Fruit fly (Drosophila melanogaster) whole organism, embryonic: ENCODE measurements around the gene CG11980.

ENCODE experiments used
- Blimp-1 ChIP-seq: fragments of 200-800 bp; sonication (Bioruptor generic); optimal IDR thresholded peaks from 3 replicates; lab custom pipeline; 2018; ENCODE audit warnings: missing biosample characterization, missing genetic modification characterization, mild to moderate bottlenecking, moderate library complexity, missing genetic modification reagents
- CG14441 ChIP-seq: fragments of 200-800 bp; sonication (Bioruptor generic); IDR thresholded peaks from 2 replicates; pipeline ENCODE4 v1.3.6; 2022; ENCODE audit warnings: missing biosample characterization, missing genetic modification characterization
- CG15011 ChIP-seq: fragments of 200-800 bp; sonication (Bioruptor generic); optimal IDR thresholded peaks from 3 replicates; lab custom pipeline; 2018; ENCODE audit warnings: missing biosample characterization, mild to moderate bottlenecking, missing genetic modification characterization
- CG15514 ChIP-seq: fragments of 200-800 bp; sonication (Bioruptor generic); optimal IDR thresholded peaks from 3 replicates; lab custom pipeline; 2017; ENCODE audit warnings: missing biosample characterization, missing genetic modification characterization, mild to moderate bottlenecking, moderate library complexity, missing genetic modification reagents
- CG1832 ChIP-seq: fragments of 200-800 bp; sonication (Bioruptor generic); optimal IDR thresholded peaks from 2 replicates; lab custom pipeline; 2017; ENCODE audit warnings: missing biosample characterization, mild to moderate bottlenecking, missing genetic modification characterization, inconsistent platforms
- CG2199 ChIP-seq: fragments of 200-800 bp; sonication (Bioruptor generic); IDR thresholded peaks from 3 replicates; pipeline ENCODE4 v1.3.6; 2022; ENCODE audit warnings: missing biosample characterization, missing genetic modification characterization
- CG32767 ChIP-seq: fragments of 200-800 bp; sonication (Bioruptor generic); IDR thresholded peaks from 2 replicates; pipeline ENCODE4 v1.3.6; 2022; ENCODE audit warnings: missing biosample characterization, missing genetic modification characterization
- CG33213 ChIP-seq: fragments of 200-800 bp; sonication (Bioruptor generic); optimal IDR thresholded peaks from 3 replicates; lab custom pipeline; 2016; ENCODE audit warnings: missing biosample characterization, missing genetic modification characterization
- CG5953 ChIP-seq: fragments of 200-800 bp; sonication (Bioruptor generic); IDR thresholded peaks from 2 replicates; pipeline ENCODE4 v1.3.6; 2022; ENCODE audit warnings: missing biosample characterization, missing genetic modification characterization
- CG7987 ChIP-seq: fragments of 200-800 bp; sonication (Bioruptor generic); optimal IDR thresholded peaks from 2 replicates; lab custom pipeline; 2018; ENCODE audit warnings: missing biosample characterization, mild to moderate bottlenecking, missing genetic modification characterization, moderate library complexity
- CG8924 ChIP-seq: fragments of 200-800 bp; optimal IDR thresholded peaks from 3 replicates; lab custom pipeline; 2019; ENCODE audit warnings: missing biosample characterization, mild to moderate bottlenecking, missing genetic modification characterization, moderate library complexity
- CG9876 ChIP-seq: fragments of 200-800 bp; sonication (Bioruptor generic); optimal IDR thresholded peaks from 2 replicates; lab custom pipeline; 2016; ENCODE audit warnings: missing biosample characterization, missing genetic modification characterization
- CoRest ChIP-seq: fragments of 200-800 bp; sonication (Bioruptor generic); optimal IDR thresholded peaks from 3 replicates; lab custom pipeline; 2018; ENCODE audit warnings: missing biosample characterization, mild to moderate bottlenecking, missing genetic modification characterization, moderate library complexity
- D ChIP-seq, 2 experiments: fragments of 200-800 bp in 1 of 2; fragments of >200 bp in 1 of 2; sonication (Bioruptor generic) in 1 of 2; optimal IDR thresholded peaks; 2 replicates in 1 of 2; 3 replicates in 1 of 2; lab custom pipeline; 2017; ENCODE audit warnings: mild to moderate bottlenecking in 1 of 2, missing biosample characterization in 1 of 2, missing genetic modification characterization in 1 of 2, missing genetic modification reagents in 1 of 2
- Dll ChIP-seq: fragments of 200-800 bp; sonication (Bioruptor generic); IDR thresholded peaks from 4 replicates; pipeline ENCODE4 v1.3.6; 2022; ENCODE audit warnings: missing biosample characterization, missing genetic modification characterization; ENCODE audit not compliant: partially characterized antibody
- Dp ChIP-seq: fragments of 200-800 bp; sonication (Bioruptor generic); optimal IDR thresholded peaks from 2 replicates; lab custom pipeline; 2018; ENCODE audit warnings: missing biosample characterization, mild to moderate bottlenecking, missing genetic modification characterization, moderate library complexity
- Max ChIP-seq: fragments of 200-800 bp; sonication (Bioruptor generic); optimal IDR thresholded peaks from 2 replicates; lab custom pipeline; 2016; ENCODE audit warnings: missing biosample characterization, mild to moderate bottlenecking, missing genetic modification characterization
- Mrtf ChIP-seq: fragments of 200-800 bp; sonication (Bioruptor generic); IDR thresholded peaks from 3 replicates; pipeline ENCODE4 v1.3.6; 2022; ENCODE audit warnings: missing biosample characterization, missing genetic modification characterization
- Ptx1 ChIP-seq: fragments of 200-800 bp; sonication (Bioruptor generic); IDR thresholded peaks from 2 replicates; pipeline ENCODE4 v1.3.6; 2022; ENCODE audit warnings: missing biosample characterization, missing genetic modification characterization
- Rfx ChIP-seq: fragments of 200-800 bp; sonication (Bioruptor generic); IDR thresholded peaks from 2 replicates; pipeline ENCODE4 v1.3.6; 2022; ENCODE audit warnings: missing biosample characterization, missing genetic modification characterization
- Side ChIP-seq: fragments of 200-800 bp; sonication (Bioruptor generic); optimal IDR thresholded peaks from 2 replicates; lab custom pipeline; 2016; ENCODE audit warnings: missing biosample characterization, missing genetic modification characterization
- Sry-δ ChIP-seq: fragments of 200-800 bp; sonication (Bioruptor generic); optimal IDR thresholded peaks from 2 replicates; lab custom pipeline; 2016; ENCODE audit warnings: missing biosample characterization, missing genetic modification characterization
- YL-1 ChIP-seq: fragments of 200-800 bp; sonication (Bioruptor generic); optimal IDR thresholded peaks from 3 replicates; lab custom pipeline; 2017; ENCODE audit warnings: missing biosample characterization, mild to moderate bottlenecking, missing genetic modification characterization
- abd-A ChIP-seq: fragments of 200-800 bp; sonication (Bioruptor generic); optimal IDR thresholded peaks from 3 replicates; lab custom pipeline; 2019; ENCODE audit warnings: missing biosample characterization, mild to moderate bottlenecking, missing genetic modification characterization, moderate library complexity
- ac ChIP-seq: fragments of 200-800 bp; sonication (Bioruptor generic); optimal IDR thresholded peaks from 3 replicates; lab custom pipeline; 2017; ENCODE audit warnings: missing biosample characterization, mild to moderate bottlenecking, missing genetic modification characterization
- ase ChIP-seq: fragments of 200-800 bp; sonication (Bioruptor generic); IDR thresholded peaks from 3 replicates; pipeline ENCODE4 v1.3.6; 2022; ENCODE audit warnings: missing biosample characterization, missing genetic modification characterization
- az2 ChIP-seq: fragments of 200-800 bp; sonication (Bioruptor generic); optimal IDR thresholded peaks from 3 replicates; lab custom pipeline; 2016; ENCODE audit warnings: missing biosample characterization, missing genetic modification characterization
- cad ChIP-seq: fragments of >200 bp; optimal IDR thresholded peaks from 2 replicates; lab custom pipeline; 2017; ENCODE audit warnings: missing biosample characterization, missing genetic modification characterization
- dysf ChIP-seq: fragments of 200-800 bp; sonication (Bioruptor generic); IDR thresholded peaks from 3 replicates; pipeline ENCODE4 v1.3.6; 2022; ENCODE audit warnings: missing biosample characterization, missing genetic modification characterization
- ftz-f1 ChIP-seq: fragments of 200-800 bp; sonication (Bioruptor generic); optimal IDR thresholded peaks from 2 replicates; lab custom pipeline; 2016; ENCODE audit warnings: missing biosample characterization, missing genetic modification characterization
- gro ChIP-seq: fragments of 200-800 bp; sonication (Bioruptor generic); optimal IDR thresholded peaks from 2 replicates; lab custom pipeline; 2016; ENCODE audit warnings: missing biosample characterization, missing genetic modification characterization
- inv ChIP-seq: fragments of 200-800 bp; sonication (Bioruptor generic); IDR thresholded peaks from 2 replicates; pipeline ENCODE4 v1.3.6; 2022; ENCODE audit warnings: missing biosample characterization, missing genetic modification characterization; ENCODE audit not compliant: partially characterized antibody
- klu ChIP-seq: fragments of 200-800 bp; sonication (Bioruptor generic); IDR thresholded peaks from 2 replicates; pipeline ENCODE4 v1.3.6; 2022; ENCODE audit warnings: missing biosample characterization, missing genetic modification characterization
- lilli ChIP-seq: fragments of 200-800 bp; sonication (Bioruptor generic); optimal IDR thresholded peaks from 3 replicates; lab custom pipeline; 2016; ENCODE audit warnings: missing biosample characterization, missing genetic modification characterization
- mld ChIP-seq: fragments of 200-800 bp; sonication (Bioruptor generic); IDR thresholded peaks from 3 replicates; pipeline ENCODE4 v1.3.6; 2022; ENCODE audit warnings: missing biosample characterization, missing genetic modification characterization; ENCODE audit not compliant: partially characterized antibody
- nmo ChIP-seq: fragments of 200-800 bp; sonication (Bioruptor generic); optimal IDR thresholded peaks from 2 replicates; lab custom pipeline; 2018; ENCODE audit warnings: missing biosample characterization, mild to moderate bottlenecking, missing genetic modification characterization, moderate library complexity
- otp ChIP-seq: fragments of 200-800 bp; sonication (Bioruptor generic); IDR thresholded peaks from 3 replicates; pipeline ENCODE4, ENCODE4 v1.3.6; 2022; ENCODE audit warnings: missing biosample characterization, missing genetic modification characterization
- pho ChIP-seq: fragments of 200-800 bp; sonication (Bioruptor generic); optimal IDR thresholded peaks from 2 replicates; lab custom pipeline; 2016; ENCODE audit warnings: missing biosample characterization, missing genetic modification characterization
- pita ChIP-seq: fragments of 200-800 bp; sonication (Bioruptor generic); optimal IDR thresholded peaks from 2 replicates; lab custom pipeline; 2017; ENCODE audit warnings: missing biosample characterization, mild to moderate bottlenecking, missing genetic modification characterization
- pum ChIP-seq: fragments of 200-800 bp; sonication (Bioruptor generic); optimal IDR thresholded peaks from 2 replicates; lab custom pipeline; 2016; ENCODE audit warnings: missing biosample characterization, missing genetic modification characterization
- row ChIP-seq: fragments of 200-800 bp; sonication (Bioruptor generic); IDR thresholded peaks from 3 replicates; pipeline ENCODE4 v1.3.6; 2022; ENCODE audit warnings: missing biosample characterization, missing genetic modification characterization
- sc ChIP-seq, 3 experiments: fragments of >200 bp in 2 of 3; fragments of 200-800 bp in 1 of 3; sonication (Bioruptor generic) in 1 of 3; optimal IDR thresholded peaks; 2 replicates in 2 of 3; 3 replicates in 1 of 3; lab custom pipeline; 2017; ENCODE audit warnings: mild to moderate bottlenecking in 1 of 3, missing biosample characterization in 1 of 3, missing genetic modification characterization in 1 of 3, missing genetic modification reagents in 1 of 3
- scrt ChIP-seq: fragments of 200-800 bp; sonication (Bioruptor generic); optimal IDR thresholded peaks from 2 replicates; lab custom pipeline; 2018; ENCODE audit warnings: missing biosample characterization, mild to moderate bottlenecking, missing genetic modification characterization, moderate library complexity
- sisA ChIP-seq: fragments of 200-800 bp; sonication (Bioruptor generic); IDR thresholded peaks from 2 replicates; pipeline ENCODE4 v1.3.6; 2022; ENCODE audit warnings: missing biosample characterization, missing genetic modification characterization
- slou ChIP-seq: fragments of 200-800 bp; sonication (Bioruptor generic); optimal IDR thresholded peaks from 3 replicates; lab custom pipeline; 2016; ENCODE audit warnings: missing biosample characterization, missing genetic modification characterization
- tgo ChIP-seq: fragments of 200-800 bp; sonication (Bioruptor generic); IDR thresholded peaks from 3 replicates; pipeline ENCODE4 v1.3.6; 2022; ENCODE audit warnings: missing biosample characterization, missing genetic modification characterization
- tin ChIP-seq: fragments of 200-800 bp; sonication (Bioruptor generic); optimal IDR thresholded peaks from 3 replicates; lab custom pipeline; 2016; ENCODE audit warnings: missing biosample characterization, missing genetic modification characterization
- ttk ChIP-seq: fragments of 200-800 bp; sonication (Bioruptor generic); IDR thresholded peaks from 2 replicates; pipeline ENCODE4 v2.1.2; 2022; ENCODE audit warnings: missing biosample characterization, missing genetic modification characterization
- tx ChIP-seq: fragments of 200-800 bp; sonication (Bioruptor generic); optimal IDR thresholded peaks from 2 replicates; lab custom pipeline; 2016; ENCODE audit warnings: missing biosample characterization, missing genetic modification characterization
- wdn ChIP-seq: fragments of 200-800 bp; sonication (Bioruptor generic); IDR thresholded peaks from 2 replicates; pipeline ENCODE4 v1.3.6; 2022; ENCODE audit warnings: missing biosample characterization, missing genetic modification characterization

The CG11980 gene

DNA sequence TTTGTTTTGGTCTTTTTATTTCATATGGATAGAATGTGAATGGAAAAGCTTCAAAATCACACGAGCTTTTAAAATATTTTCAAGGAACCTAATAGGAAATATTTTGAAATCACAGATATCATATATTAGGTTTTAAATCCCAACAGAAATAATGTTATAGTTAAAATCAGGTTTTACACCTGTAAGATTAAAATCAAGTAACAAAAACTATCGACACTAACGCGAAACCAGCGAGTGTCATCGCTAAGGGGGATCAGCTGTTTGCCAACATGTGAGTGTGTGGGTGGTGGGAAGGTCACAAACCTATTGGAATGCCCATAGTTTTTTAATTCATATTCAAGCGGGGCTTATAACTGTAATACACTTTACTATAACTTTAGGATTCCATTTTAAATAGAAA lies 34.8 kb downstream of the CG11980 start, which contains the start of gene hyx (continued):
- TF ChIP-seq Sry-δ (peak; percentile 90), CG14441 (GFP tag; lab: Robert Waterston, UW) (0 out of 2 replicates have a peak, but pooled peaks have one; percentile 29), CG15514 (GFP tag; lab: Kevin White, UChicago) (peak; percentile 57), dysf (GFP tag; lab: Robert Waterston, UW) (0 out of 3 replicates have a peak, but pooled peaks have one; percentile 28), CG5953 (no peak), ase (GFP tag; lab: Robert Waterston, UW) (0 out of 3 replicates have a peak, but pooled peaks have one; percentile 23), ftz-f1 (GFP tag; lab: Kevin White, UChicago) (peak; percentile 95), sisA (GFP tag; lab: Robert Waterston, UW) (no peak), CG2199 (GFP tag; lab: Robert Waterston, UW) (0 out of 3 replicates have a peak, but pooled peaks have one; percentile 24), CG7987 (GFP tag; lab: Kevin White, UChicago) (peak; percentile 11), Ptx1 (peak; percentile 48), D (optimal IDR thresholded peaks at IDR 0.05; lab: Kevin White, UChicago) (no peak), D (GFP tag; optimal IDR thresholded peaks at IDR 0.05; lab: Kevin White, UChicago) (no peak), Side (GFP tag; lab: Kevin White, UChicago) (peak; percentile 27), Max (GFP tag; lab: Kevin White, UChicago) (peak; percentile 17), gro (GFP tag; lab: Kevin White, UChicago) (peak; percentile 76), CG9876 (GFP tag; lab: Kevin White, UChicago) (no peak), ac (GFP tag; lab: Kevin White, UChicago) (no peak), lilli (GFP tag; lab: Kevin White, UChicago) (peak; percentile 73), inv (peak; percentile 60), tgo (GFP tag; lab: Robert Waterston, UW) (peak; percentile 56; the same call in 1 of the 3 replicates), scrt (peak; percentile 43), row (GFP tag; lab: Robert Waterston, UW) (peak; percentile 90), az2 (GFP tag; lab: Kevin White, UChicago) (peak; percentile 49), cad (GFP tag; lab: Kevin White, UChicago) (no peak), Dp (no peak), pita (GFP tag; lab: Kevin White, UChicago) (no peak), tin (GFP tag; lab: Kevin White, UChicago) (peak; percentile 47), CG32767 (GFP tag; lab: Robert Waterston, UW) (no peak), CG33213 (GFP tag; lab: Kevin White, UChicago) (peak; percentile 1), klu (GFP tag; lab: Robert Waterston, UW) (peak; percentile 44), sc (optimal IDR thresholded peaks at IDR 0.05; lab: Kevin White, UChicago) (no peak), sc (GFP tag; optimal IDR thresholded peaks at IDR 0.05; lab: Kevin White, UChicago) (no peak), abd-A (tag; lab: Kevin White, UChicago) (no peak), Dll (GFP tag; lab: Robert Waterston, UW) (peak; percentile 93), Blimp-1 (GFP tag; lab: Kevin White, UChicago) (peak; percentile 3), ttk (GFP tag; lab: Robert Waterston, UW) (peak; percentile 29; the same call in 1 of the 2 replicates), YL-1 (no peak), CG8924 (tag; lab: Kevin White, UChicago) (peak; percentile 56), wdn (GFP tag; lab: Robert Waterston, UW) (no peak), pho (GFP tag; lab: Kevin White, UChicago) (peak; percentile 30), pum (GFP tag; lab: Kevin White, UChicago) (peak; percentile 10), CG15011 (GFP tag; lab: Kevin White, UChicago) (no peak), tx (GFP tag; lab: Kevin White, UChicago) (peak; percentile 14), CoRest (tag; lab: Kevin White, UChicago) (peak; percentile 43), Rfx (GFP tag; lab: Robert Waterston, UW) (peak; percentile 73), mld (GFP tag; lab: Robert Waterston, UW) (0 out of 3 replicates have a peak, but pooled peaks have one; percentile 18), slou (GFP tag; lab: Kevin White, UChicago) (no peak), CG1832 (GFP tag; lab: Kevin White, UChicago) (no peak), nmo (GFP tag; lab: Kevin White, UChicago) (peak; percentile 27), otp (no peak), Mrtf (GFP tag; lab: Robert Waterston, UW) (no peak)
